Fruit fly (Drosophila melanogaster) S2 (cell line): ENCODE measurements around the gene COX8.

Experiments used
- CG8478 ChIP-seq: fragments of >200 bp; optimal IDR thresholded peaks from 2 replicates; lab custom pipeline; 2018
- CTCF ChIP-seq, 2 experiments: fragments of >200 bp; optimal IDR thresholded peaks; 2 replicates each; lab custom pipeline; 2018

COX8 gene

dm6 chr3L:21536857-21537256 lies 2.4 kb downstream of the COX8 start, which contains the start of gene Rpn10:
Gene Rpn10 (plus strand): TSS chr3L:21537000.
- TF ChIP-seq CTCF (optimal IDR thresholded peaks at IDR 0.05; lab: Kevin White, UChicago) (peak; percentile 39 to 50), CG8478 (lab: Kevin White, UChicago) (no peak)

dm6 chr3L:21534360-21534759 lies 4.9 kb downstream of the COX8 start, which contains the start of gene ppk5:
Gene ppk5 (plus strand): TSS chr3L:21534660.
- TF ChIP-seq CG8478 (lab: Kevin White, UChicago) (no peak), CTCF (optimal IDR thresholded peaks at IDR 0.05; lab: Kevin White, UChicago) (no peak)

dm6 chr3L:21533270-21533948 lies 5.8 kb downstream of the COX8 start, which contains the start of gene Mkrn1:
Gene Mkrn1 (minus strand): TSS chr3L:21533713.
- TF ChIP-seq CTCF (optimal IDR thresholded peaks at IDR 0.05; lab: Kevin White, UChicago) (peak in 1 of 2 experiments; percentile 40), CG8478 (lab: Kevin White, UChicago) (no peak)

dm6 chr3L:21529108-21529507 lies 10.1 kb downstream of the COX8 start, which contains the start of gene Arv1:
Gene Arv1 (minus strand): TSS chr3L:21529333.
- no peak for TF ChIP-seq CTCF (optimal IDR thresholded peaks at IDR 0.05; lab: Kevin White, UChicago)
- TF ChIP-seq CG8478 (lab: Kevin White, UChicago), result no peak

- TF ChIP-seq CTCF (optimal IDR thresholded peaks at IDR 0.05; lab: Kevin White, UChicago), result no peak
- no peak for TF ChIP-seq CG8478 (lab: Kevin White, UChicago)
Observed at dm6 chr3L:21524071-21524889, 15.0 kb downstream of the COX8 start.

- TF ChIP-seq CG8478 (lab: Kevin White, UChicago), result no peak
- TF ChIP-seq CTCF (optimal IDR thresholded peaks at IDR 0.05; lab: Kevin White, UChicago), result peak in 1 of 2 experiments; percentile 1
Observed at dm6 chr3L:21523059-21523836, 16.0 kb downstream of the COX8 start, which contains the start of gene CG7611. Gene CG7611 (plus strand): TSS chr3L:21523186.

- TF ChIP-seq CG8478 (lab: Kevin White, UChicago) (no peak), CTCF (optimal IDR thresholded peaks at IDR 0.05; lab: Kevin White, UChicago) (no peak)
Observed at dm6 chr3L:21518345-21518744, 20.9 kb downstream of the COX8 start.

dm6 chr3L:21516716-21517266 lies 22.5 kb downstream of the COX8 start:
- TF ChIP-seq CTCF (optimal IDR thresholded peaks at IDR 0.05; lab: Kevin White, UChicago) (no peak), CG8478 (lab: Kevin White, UChicago) (no peak)

- TF ChIP-seq CG8478 (lab: Kevin White, UChicago), result no peak
- TF ChIP-seq CTCF (optimal IDR thresholded peaks at IDR 0.05; lab: Kevin White, UChicago), result no peak
Observed at dm6 chr3L:21515823-21516715, 23.2 kb downstream of the COX8 start, which contains the start of the genes SAK and Cdk12. Gene SAK (minus strand): TSS chr3L:21515887. Gene Cdk12 (plus strand): TSS chr3L:21516306.

- TF ChIP-seq CG8478 (lab: Kevin White, UChicago) (no peak), CTCF (optimal IDR thresholded peaks at IDR 0.05; lab: Kevin White, UChicago) (no peak)
Observed at dm6 chr3L:21509488-21510122, 29.6 kb downstream of the COX8 start.

dm6 chr3L:21508621-21509020 lies 30.6 kb downstream of the COX8 start:
- no peak for TF ChIP-seq CG8478 (lab: Kevin White, UChicago)
- TF ChIP-seq CTCF (optimal IDR thresholded peaks at IDR 0.05; lab: Kevin White, UChicago), result no peak

dm6 chr3L:21507955-21508354 lies 31.3 kb downstream of the COX8 start:
- no peak for TF ChIP-seq CG8478 (lab: Kevin White, UChicago)
- TF ChIP-seq CTCF (optimal IDR thresholded peaks at IDR 0.05; lab: Kevin White, UChicago), result no peak
